Worm (Caenorhabditis elegans): ENCODE data around the gene ZK856.14.

The ZK856.14 gene

ce11 chrV:10255005-10255472, 38.2 kb downstream of the ZK856.14 start, which contains the start of gene rop-1 (continued):
- TF ChIP-seq unc-62 (GFP tag; optimal IDR thresholded peaks at IDR 0.05) (no peak), lsy-2 (tag; optimal IDR thresholded peaks at IDR 0.05) (peak in 1 of 2 experiments; percentile 15), zag-1 (tag; optimal IDR thresholded peaks at IDR 0.05) (no peak), peb-1 (tag; optimal IDR thresholded peaks at IDR 0.05) (no peak)

ce11 chrV:10256050-10256449, 39.2 kb downstream of the ZK856.14 start, which contains the start of gene nhr-232:
nhr-232 (plus strand) TSS chrV:10256170.
- TF ChIP-seq fos-1 (tag; optimal IDR thresholded peaks at IDR 0.05): peak; percentile 80
- TF ChIP-seq skn-1 (tag; optimal IDR thresholded peaks at IDR 0.05): no peak
- TF ChIP-seq sma-9 (GFP tag; optimal IDR thresholded peaks at IDR 0.05): peak; percentile 55
- no peak for TF ChIP-seq sma-9 (tag; optimal IDR thresholded peaks at IDR 0.05)
- peak; percentile 5 for TF ChIP-seq F13H6.1 (tag; optimal IDR thresholded peaks at IDR 0.05)

- no peak for TF ChIP-seq ceh-16 (tag; optimal IDR thresholded peaks at IDR 0.05)
- TF ChIP-seq nhr-23 (tag; optimal IDR thresholded peaks at IDR 0.05): no peak
- TF ChIP-seq nhr-6 (tag; optimal IDR thresholded peaks at IDR 0.05): no peak
- no peak for TF ChIP-seq lin-13 (GFP tag; optimal IDR thresholded peaks at IDR 0.05)
- no peak for TF ChIP-seq peb-1 (tag; optimal IDR thresholded peaks at IDR 0.05)
- no peak for TF ChIP-seq mbf-1 (tag; optimal IDR thresholded peaks at IDR 0.05)
- no peak for TF ChIP-seq nhr-12 (tag; optimal IDR thresholded peaks at IDR 0.05)
- no peak for TF ChIP-seq crh-2 (tag; optimal IDR thresholded peaks at IDR 0.05)
- TF ChIP-seq egl-27 (tag; optimal IDR thresholded peaks at IDR 0.05): no peak
- TF ChIP-seq ztf-4 (tag; optimal IDR thresholded peaks at IDR 0.05): no peak
- no peak for TF ChIP-seq gmeb-1 (tag; optimal IDR thresholded peaks at IDR 0.05)
- TF ChIP-seq mab-5 (tag; optimal IDR thresholded peaks at IDR 0.05): no peak
- TF ChIP-seq nhr-11 (tag; optimal IDR thresholded peaks at IDR 0.05): no peak
These were observed 43.6 kb downstream of the ZK856.14 start, which contains the start of gene sri-18 for ce11 chrV:10260460-10260859. sri-18 (minus strand) TSS chrV:10260560.

- TF ChIP-seq gmeb-1 (tag; optimal IDR thresholded peaks at IDR 0.05) (no peak), zag-1 (tag; optimal IDR thresholded peaks at IDR 0.05) (no peak)
These were observed 48.2 kb downstream of the ZK856.14 start for ce11 chrV:10265019-10265418.

ce11 chrV:10266050-10266449, 49.2 kb downstream of the ZK856.14 start:
- TF ChIP-seq dmd-4 (tag; optimal IDR thresholded peaks at IDR 0.05): no peak
- no peak for TF ChIP-seq elt-3 (tag; optimal IDR thresholded peaks at IDR 0.05)
- TF ChIP-seq sem-4 (tag; optimal IDR thresholded peaks at IDR 0.05): no peak

Data from whole organism, L2 larva.